Worm (Caenorhabditis elegans) whole organism, L4 larva: ENCODE results near the gene Y15E3A.3.

Experiments used
- D1046.2 ChIP-seq: fragments of 200-800 bp; sonication (Bioruptor generic); IDR thresholded peaks from 2 replicates; pipeline ENCODE4 v1.3.6; 2022; ENCODE audit warnings: missing genetic modification characterization, missing compliant biosample characterization
- F26F4.8 ChIP-seq: fragments of 200-800 bp; sonication (Bioruptor generic); conservative IDR thresholded peaks from 2 replicates; pipeline ENCODE4 v1.3.6; 2022; ENCODE audit warnings: missing genetic modification characterization, missing compliant biosample characterization
- F37D6.2 ChIP-seq: sonication (generic microtip); optimal IDR thresholded peaks from 2 replicates; lab custom pipeline; 2016; ENCODE audit warnings: mild to moderate bottlenecking, missing genetic modification characterization, missing compliant biosample characterization
- T20F7.1 ChIP-seq: fragments of 200-800 bp; sonication (Bioruptor generic); optimal IDR thresholded peaks from 2 replicates; lab custom pipeline; 2018; ENCODE audit warnings: mild to moderate bottlenecking, missing genetic modification characterization, missing compliant biosample characterization
- Y48G9A.11 ChIP-seq: fragments of 200-800 bp; sonication (Bioruptor generic); IDR thresholded peaks from 2 replicates; pipeline ENCODE4 v1.3.6; 2022; ENCODE audit warnings: missing genetic modification reagents, missing genetic modification characterization, missing compliant biosample characterization
- Y5F2A.4 ChIP-seq: fragments of 200-800 bp; sonication (Bioruptor generic); optimal IDR thresholded peaks from 2 replicates; lab custom pipeline; 2018; ENCODE audit warnings: mild to moderate bottlenecking, missing genetic modification characterization, missing compliant biosample characterization
- Y75B8A.6 ChIP-seq: fragments of 200-800 bp; sonication (Bioruptor generic); IDR thresholded peaks from 2 replicates; pipeline ENCODE4 v1.3.6; 2022; ENCODE audit warnings: missing genetic modification reagents, missing genetic modification characterization, missing compliant biosample characterization
- attf-4 ChIP-seq: sonication (generic microtip); optimal IDR thresholded peaks from 3 replicates; lab custom pipeline; 2017; ENCODE audit warnings: missing biosample characterization, missing genetic modification characterization
- ceh-20 ChIP-seq: fragments of 200-800 bp; sonication (Bioruptor generic); IDR thresholded peaks from 2 replicates; pipeline ENCODE4 v1.3.6; 2022; ENCODE audit warnings: missing genetic modification reagents, missing genetic modification characterization, missing compliant biosample characterization
- ceh-82 ChIP-seq: sonication (generic microtip); optimal IDR thresholded peaks from 2 replicates; lab custom pipeline; 2017; ENCODE audit warnings: missing biosample characterization, missing genetic modification characterization
- ctbp-1 ChIP-seq: fragments of 200-800 bp; sonication (Bioruptor generic); IDR thresholded peaks from 2 replicates; pipeline ENCODE4 v1.3.6; 2022; ENCODE audit warnings: missing genetic modification reagents, missing genetic modification characterization, missing compliant biosample characterization
- dmd-6 ChIP-seq: fragments of 200-800 bp; sonication (Bioruptor generic); IDR thresholded peaks from 2 replicates; pipeline ENCODE4 v1.3.6; 2022; ENCODE audit warnings: missing genetic modification reagents, missing genetic modification characterization, missing compliant biosample characterization
- egl-43 ChIP-seq: fragments of 200-800 bp; sonication (Bioruptor generic); IDR thresholded peaks from 2 replicates; pipeline ENCODE4 v1.3.6; 2022; ENCODE audit warnings: missing genetic modification reagents, missing genetic modification characterization, missing compliant biosample characterization
- hif-1 ChIP-seq, 2 experiments: sonication (generic microtip); optimal IDR thresholded peaks; 2 replicates each; lab custom pipeline; 2016 to 2017; ENCODE audit warnings: missing compliant biosample characterization in 2 of 2, missing genetic modification characterization in 2 of 2, missing genetic modification reagents in 2 of 2, missing genotype in 2 of 2, mild to moderate bottlenecking in 1 of 2
- hlh-11 ChIP-seq: fragments of 200-800 bp; sonication (Bioruptor generic); optimal IDR thresholded peaks from 2 replicates; lab custom pipeline; 2018; ENCODE audit warnings: mild to moderate bottlenecking, missing genetic modification characterization, missing compliant biosample characterization
- hlh-30 ChIP-seq: sonication (generic microtip); optimal IDR thresholded peaks from 2 replicates; lab custom pipeline; 2017; ENCODE audit warnings: antibody characterized with exemption, mild to moderate bottlenecking, missing genetic modification characterization, missing compliant biosample characterization; ENCODE audit not compliant: insufficient read depth
- hmg-1.1 ChIP-seq: fragments of 200-800 bp; sonication (Bioruptor generic); IDR thresholded peaks from 2 replicates; pipeline ENCODE4 v1.3.6; 2022; ENCODE audit warnings: missing genetic modification reagents, missing genetic modification characterization, missing compliant biosample characterization
- lin-1 ChIP-seq: fragments of 200-800 bp; sonication (Bioruptor generic); IDR thresholded peaks from 2 replicates; pipeline ENCODE4 v1.3.6; 2022; ENCODE audit warnings: missing genetic modification reagents, missing genetic modification characterization, missing compliant biosample characterization
- lin-29 ChIP-seq: fragments of 200-800 bp; sonication (Bioruptor generic); IDR thresholded peaks from 2 replicates; pipeline ENCODE4 v1.3.6; 2022; ENCODE audit warnings: missing genetic modification reagents, missing genetic modification characterization, missing compliant biosample characterization
- madf-9 ChIP-seq: fragments of 200-800 bp; sonication (Bioruptor generic); conservative IDR thresholded peaks from 2 replicates; pipeline ENCODE4 v1.3.6; 2022; ENCODE audit warnings: missing genetic modification reagents, missing genetic modification characterization, missing compliant biosample characterization
- mdt-29 ChIP-seq: fragments of 200-800 bp; sonication (Bioruptor generic); IDR thresholded peaks from 2 replicates; pipeline ENCODE4 v1.3.6; 2022; ENCODE audit warnings: missing genetic modification reagents, missing genetic modification characterization, missing compliant biosample characterization
- mep-1 ChIP-seq: fragments of 150-350 bp; sonication (generic microtip); optimal IDR thresholded peaks from 3 replicates; lab custom pipeline; 2014; ENCODE audit warnings: missing biosample characterization, missing genetic modification characterization
- mes-2 ChIP-seq: sonication (generic microtip); optimal IDR thresholded peaks from 2 replicates; lab custom pipeline; 2016; ENCODE audit warnings: missing genotype, mild to moderate bottlenecking, missing genetic modification characterization, missing compliant biosample characterization; ENCODE audit not compliant: poor library complexity, severe bottlenecking
- mxl-2 ChIP-seq: fragments of 200-800 bp; sonication (Bioruptor generic); conservative IDR thresholded peaks from 2 replicates; pipeline ENCODE4 v1.3.6; 2022; ENCODE audit warnings: missing genetic modification reagents, missing genetic modification characterization, missing compliant biosample characterization
- mxl-3 ChIP-seq: fragments of 200-800 bp; sonication (Bioruptor generic); optimal IDR thresholded peaks from 2 replicates; lab custom pipeline; 2018; ENCODE audit warnings: mild to moderate bottlenecking, missing genetic modification characterization, missing compliant biosample characterization
- nhr-111 ChIP-seq: fragments of 200-800 bp; sonication (Bioruptor generic); optimal IDR thresholded peaks from 2 replicates; lab custom pipeline; 2018; ENCODE audit warnings: mild to moderate bottlenecking, missing genetic modification characterization, missing compliant biosample characterization
- nhr-237 ChIP-seq: sonication (generic microtip); optimal IDR thresholded peaks from 2 replicates; lab custom pipeline; 2017; ENCODE audit warnings: missing biosample characterization, missing genetic modification characterization
- nhr-28 ChIP-seq: fragments of 150-350 bp; optimal IDR thresholded peaks from 2 replicates; lab custom pipeline; 2014; ENCODE audit warnings: missing biosample characterization, missing genetic modification characterization
- nhr-41 ChIP-seq: fragments of 200-800 bp; sonication (Bioruptor generic); IDR thresholded peaks from 2 replicates; pipeline ENCODE4 v1.3.6; 2022; ENCODE audit warnings: missing genetic modification reagents, missing genetic modification characterization, missing compliant biosample characterization
- nhr-42 ChIP-seq: fragments of 200-800 bp; sonication (Bioruptor generic); IDR thresholded peaks from 2 replicates; pipeline ENCODE4 v1.3.6; 2022; ENCODE audit warnings: missing genetic modification characterization, missing compliant biosample characterization
- pha-4 ChIP-seq, 2 experiments: fragments of 150-350 bp in 1 of 2; fragments of 200-800 bp in 1 of 2; sonication (Bioruptor generic) in 1 of 2; IDR thresholded peaks in 1 of 2; optimal IDR thresholded peaks in 1 of 2; 2 replicates each; pipeline versions ENCODE4 v1.3.6 to Lab custom; 2014 to 2022; ENCODE audit warnings: missing genetic modification characterization in 2 of 2, missing genetic modification reagents in 2 of 2, missing biosample characterization in 1 of 2, missing compliant biosample characterization in 1 of 2
- rbr-2 ChIP-seq: sonication (generic microtip); optimal IDR thresholded peaks from 2 replicates; lab custom pipeline; 2016; ENCODE audit warnings: missing genotype, missing genetic modification characterization, missing compliant biosample characterization
- saeg-2 ChIP-seq: fragments of 200-800 bp; sonication (Bioruptor generic); IDR thresholded peaks from 2 replicates; pipeline ENCODE4 v1.3.6; 2022; ENCODE audit warnings: missing genetic modification reagents, missing genetic modification characterization, missing compliant biosample characterization
- set-16 ChIP-seq: fragments of 200-800 bp; sonication (Bioruptor generic); IDR thresholded peaks from 2 replicates; pipeline ENCODE4 v1.3.6; 2022; ENCODE audit warnings: missing genetic modification reagents, missing genetic modification characterization, missing compliant biosample characterization
- snpc-4 ChIP-seq: fragments of 150-350 bp; optimal IDR thresholded peaks from 2 replicates; lab custom pipeline; 2014; ENCODE audit warnings: missing biosample characterization, missing genetic modification characterization
- spr-1 ChIP-seq: sonication (generic microtip); optimal IDR thresholded peaks from 2 replicates; lab custom pipeline; 2016; ENCODE audit warnings: mild to moderate bottlenecking, missing genetic modification characterization, missing compliant biosample characterization
- vab-7 ChIP-seq: fragments of 200-800 bp; sonication (Bioruptor generic); IDR thresholded peaks from 2 replicates; pipeline ENCODE4 v1.3.6; 2022; ENCODE audit warnings: missing genetic modification reagents, missing genetic modification characterization, missing compliant biosample characterization
- zfp-3 ChIP-seq: fragments of 200-800 bp; sonication (Bioruptor generic); conservative IDR thresholded peaks from 2 replicates; pipeline ENCODE4 v1.3.6; 2022; ENCODE audit warnings: missing genetic modification reagents, missing genetic modification characterization, missing compliant biosample characterization
- ztf-11 ChIP-seq: fragments of 150-350 bp; optimal IDR thresholded peaks from 2 replicates; lab custom pipeline; 2014; ENCODE audit warnings: missing biosample characterization, missing genetic modification characterization

The Y15E3A.3 gene

DNA sequence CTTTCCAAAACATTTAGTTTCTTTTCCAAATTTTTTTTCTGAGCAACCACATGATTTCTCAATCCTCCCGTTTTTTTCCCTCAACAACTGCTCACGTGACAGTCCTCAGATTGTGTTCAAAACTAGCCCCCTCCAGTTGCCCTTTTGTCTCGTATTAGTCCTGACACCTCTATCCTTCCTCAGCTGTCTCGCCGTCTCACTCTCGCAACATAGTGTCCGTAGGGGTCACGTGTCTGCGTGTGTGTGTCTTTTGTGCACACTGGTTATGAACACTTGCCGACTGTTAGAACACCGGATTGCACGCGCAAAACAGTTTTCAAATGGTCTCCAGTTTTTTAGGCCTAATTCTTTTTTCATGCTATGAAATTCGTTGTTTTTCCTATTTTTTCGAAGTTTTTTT is 39.6 kb upstream of the Y15E3A.3 start (continued):
- TF ChIP-seq mxl-2 (GFP tag; lab: Robert Waterston, UW) (no peak), lin-1 (GFP tag; lab: Robert Waterston, UW) (no peak), T20F7.1 (GFP tag; lab: Kevin White, UChicago) (no peak), hmg-1.1 (peak; percentile 66), mes-2 (tag; lab: Kevin White, UChicago) (peak; percentile 47), pha-4 (GFP tag; IDR thresholded peaks at IDR 0.05; lab: Robert Waterston, UW) (peak; percentile 61; the same call in 1 of the 2 replicates), pha-4 (tag; optimal IDR thresholded peaks at IDR 0.05; lab: Kevin White, UChicago) (no peak), lin-29 (GFP tag; lab: Robert Waterston, UW) (peak; percentile 49; the same call in 1 of the 2 replicates), F37D6.2 (tag; lab: Kevin White, UChicago) (peak; percentile 52), ztf-11 (tag; lab: Kevin White, UChicago) (no peak), hlh-30 (peak; percentile 99), snpc-4 (tag; lab: Kevin White, UChicago) (no peak), Y75B8A.6 (no peak), nhr-41 (no peak), hif-1 (tag; optimal IDR thresholded peaks at IDR 0.05; lab: Kevin White, UChicago) (peak in 1 of 2 experiments; percentile 75), ceh-20 (GFP tag; lab: Robert Waterston, UW) (0 out of 2 replicates have a peak, but pooled peaks have one; percentile 56), mdt-29 (GFP tag; lab: Robert Waterston, UW) (peak; percentile 64; the same call in 1 of the 2 replicates), F26F4.8 (no peak), mep-1 (tag; lab: Kevin White, UChicago) (peak; percentile 92), nhr-237 (tag; lab: Kevin White, UChicago) (no peak), ceh-82 (tag; lab: Kevin White, UChicago) (no peak), Y5F2A.4 (GFP tag; lab: Kevin White, UChicago) (no peak), Y48G9A.11 (GFP tag; lab: Robert Waterston, UW) (no peak), attf-4 (no peak), nhr-28 (tag; lab: Kevin White, UChicago) (peak; percentile 86), mxl-3 (GFP tag; lab: Kevin White, UChicago) (peak; percentile 82), saeg-2 (no peak), set-16 (GFP tag; lab: Robert Waterston, UW) (peak; percentile 32; the same call in 1 of the 2 replicates), hlh-11 (tag; lab: Kevin White, UChicago) (peak; percentile 93)

DNA sequence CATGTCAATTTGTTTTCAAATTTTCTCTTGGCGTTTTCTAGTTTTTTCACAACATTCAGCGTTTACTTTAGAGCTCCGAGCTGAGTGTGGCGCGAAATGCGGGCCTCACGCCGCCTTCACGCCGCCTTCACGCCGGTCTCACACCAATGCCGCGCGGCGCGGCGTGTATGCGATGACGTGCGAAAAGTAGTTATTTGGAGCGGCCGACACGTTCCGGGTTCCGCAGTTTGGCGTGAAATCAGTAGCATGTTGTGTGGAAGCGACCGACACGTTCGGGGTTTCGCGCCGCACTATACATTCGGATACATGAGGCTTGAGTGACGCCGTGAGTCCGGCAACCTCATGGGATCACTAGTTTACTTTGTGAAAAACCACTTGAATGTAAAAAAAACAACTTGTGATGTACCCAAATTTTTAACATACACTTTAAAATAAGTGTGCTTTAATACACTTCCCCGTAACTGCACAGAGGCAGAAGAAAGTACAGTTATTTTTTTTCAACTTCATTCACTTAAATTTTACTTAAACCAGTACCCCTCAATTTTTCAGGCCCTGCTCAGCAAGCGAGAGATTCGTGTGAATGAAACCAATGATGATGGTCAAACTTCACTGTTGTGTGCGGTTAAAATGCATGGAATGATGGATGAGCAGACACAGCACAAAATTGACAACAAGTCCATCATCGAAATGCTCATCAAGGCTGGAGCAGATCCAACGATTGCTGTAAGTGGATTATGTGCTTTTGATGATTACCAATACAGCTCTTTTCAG is 36.7 kb upstream of the Y15E3A.3 start:
- peak; percentile 8 for TF ChIP-seq rbr-2 (tag; lab: Kevin White, UChicago)
- TF ChIP-seq set-16 (GFP tag; lab: Robert Waterston, UW): peak; percentile 75
- TF ChIP-seq lin-1 (GFP tag; lab: Robert Waterston, UW): no peak
- 0 out of 2 replicates have a peak, but pooled peaks have one; percentile 24 for TF ChIP-seq nhr-41
- TF ChIP-seq egl-43: 0 out of 2 replicates have a peak, but pooled peaks have one; percentile 45
- TF ChIP-seq snpc-4 (tag; lab: Kevin White, UChicago): peak; percentile 46
- no peak for TF ChIP-seq madf-9 (GFP tag; lab: Robert Waterston, UW)
- TF ChIP-seq ctbp-1: no peak
- 0 out of 2 replicates have a peak, but pooled peaks have one; percentile 56 for TF ChIP-seq D1046.2
- TF ChIP-seq spr-1 (tag; lab: Kevin White, UChicago): peak; percentile 18
- TF ChIP-seq mdt-29 (GFP tag; lab: Robert Waterston, UW): peak; percentile 49; the same call in 1 of the 2 replicates
- 0 out of 2 replicates have a peak, but pooled peaks have one; percentile 16 for TF ChIP-seq vab-7 (GFP tag; lab: Robert Waterston, UW)
- no peak for TF ChIP-seq nhr-237 (tag; lab: Kevin White, UChicago)
- no peak for TF ChIP-seq nhr-111
- TF ChIP-seq nhr-42 (GFP tag; lab: Robert Waterston, UW): 0 out of 2 replicates have a peak, but pooled peaks have one; percentile 29
- TF ChIP-seq zfp-3 (GFP tag; lab: Robert Waterston, UW): no peak
- 0 out of 2 replicates have a peak, but pooled peaks have one; percentile 19 for TF ChIP-seq dmd-6 (GFP tag; lab: Robert Waterston, UW)
- no peak for TF ChIP-seq hmg-1.1
